Fruit fly (Drosophila melanogaster) whole organism, embryonic: ENCODE results near the gene CG7213.
A peak's percentile ranks its signal among the peaks of the same experiment; 100 is the strongest.

ENCODE experiments used
- ATbp ChIP-seq: fragments of 200-800 bp; sonication (Bioruptor generic); optimal IDR thresholded peaks from 2 replicates; lab custom pipeline; 2017; ENCODE audit warnings: missing biosample characterization, mild to moderate bottlenecking, missing genetic modification characterization, missing genetic modification reagents
- Atf6 ChIP-seq: fragments of 200-800 bp; sonication (Bioruptor generic); IDR thresholded peaks from 2 replicates; pipeline ENCODE4 v1.3.6; 2022; ENCODE audit warnings: missing biosample characterization, missing genetic modification characterization
- CG10147 ChIP-seq: fragments of 200-800 bp; sonication (Bioruptor generic); optimal IDR thresholded peaks from 2 replicates; lab custom pipeline; 2019; ENCODE audit warnings: missing biosample characterization, mild to moderate bottlenecking, missing genetic modification characterization, moderate library complexity
- CG10654 ChIP-seq: fragments of 200-800 bp; sonication (Bioruptor generic); optimal IDR thresholded peaks from 2 replicates; lab custom pipeline; 2016; ENCODE audit warnings: missing biosample characterization, missing genetic modification characterization
- CG10959 ChIP-seq: fragments of 200-800 bp; sonication (Bioruptor generic); IDR thresholded peaks from 2 replicates; pipeline ENCODE4 v1.3.6; 2022; ENCODE audit warnings: missing biosample characterization, missing genetic modification characterization
- CG11398 ChIP-seq: fragments of 200-800 bp; sonication (Bioruptor generic); optimal IDR thresholded peaks from 2 replicates; lab custom pipeline; 2016; ENCODE audit warnings: missing biosample characterization, missing genetic modification characterization
- CG11456 ChIP-seq: fragments of 200-800 bp; sonication (Bioruptor generic); IDR thresholded peaks from 3 replicates; pipeline ENCODE4 v1.3.6; 2022; ENCODE audit warnings: missing biosample characterization, missing genetic modification characterization
- CG12071 ChIP-seq: fragments of 200-800 bp; sonication (Bioruptor generic); optimal IDR thresholded peaks from 3 replicates; lab custom pipeline; 2018; ENCODE audit warnings: missing biosample characterization, mild to moderate bottlenecking, missing genetic modification characterization
- CG13894 ChIP-seq: fragments of 200-800 bp; sonication (Bioruptor generic); optimal IDR thresholded peaks from 3 replicates; lab custom pipeline; 2018; ENCODE audit warnings: missing biosample characterization, mild to moderate bottlenecking, missing genetic modification characterization, moderate library complexity
- CG14710 ChIP-seq: fragments of 200-800 bp; sonication (Bioruptor generic); optimal IDR thresholded peaks from 3 replicates; lab custom pipeline; 2019; ENCODE audit warnings: missing biosample characterization, mild to moderate bottlenecking, missing genetic modification characterization, moderate library complexity
- CG15269 ChIP-seq: fragments of 200-800 bp; sonication (Bioruptor generic); optimal IDR thresholded peaks from 2 replicates; lab custom pipeline; 2018; ENCODE audit warnings: missing biosample characterization, mild to moderate bottlenecking, missing genetic modification characterization, moderate library complexity
- CG17186 ChIP-seq: fragments of 200-800 bp; sonication (Bioruptor generic); optimal IDR thresholded peaks from 3 replicates; lab custom pipeline; 2017; ENCODE audit warnings: missing biosample characterization, missing genetic modification reagents, missing genetic modification characterization
- CG17385 ChIP-seq: fragments of 200-800 bp; sonication (Bioruptor generic); optimal IDR thresholded peaks from 3 replicates; lab custom pipeline; 2018; ENCODE audit warnings: missing biosample characterization, mild to moderate bottlenecking, missing genetic modification characterization
- CG17612 ChIP-seq: fragments of 200-800 bp; sonication (Bioruptor generic); IDR thresholded peaks from 2 replicates; pipeline ENCODE4 v1.3.6; 2022; ENCODE audit warnings: missing biosample characterization, missing genetic modification characterization
- CG31365 ChIP-seq: fragments of 200-800 bp; sonication (Bioruptor generic); optimal IDR thresholded peaks from 2 replicates; lab custom pipeline; 2018; ENCODE audit warnings: missing biosample characterization, mild to moderate bottlenecking, missing genetic modification characterization
- CG33557 ChIP-seq: fragments of 200-800 bp; sonication (Bioruptor generic); optimal IDR thresholded peaks from 2 replicates; lab custom pipeline; 2019; ENCODE audit warnings: missing biosample characterization, mild to moderate bottlenecking, missing genetic modification characterization, moderate library complexity
- CG3407 ChIP-seq: fragments of 200-800 bp; sonication (Bioruptor generic); optimal IDR thresholded peaks from 2 replicates; lab custom pipeline; 2018; ENCODE audit warnings: missing biosample characterization, mild to moderate bottlenecking, missing genetic modification characterization
- CG34422 ChIP-seq: fragments of 200-800 bp; sonication (Bioruptor generic); IDR thresholded peaks from 3 replicates; pipeline ENCODE4 v1.3.6; 2022; ENCODE audit warnings: missing biosample characterization, missing genetic modification characterization
- CG3847 ChIP-seq: fragments of 200-800 bp; sonication (Bioruptor generic); IDR thresholded peaks from 2 replicates; pipeline ENCODE4 v1.3.6; 2022; ENCODE audit warnings: missing biosample characterization, missing genetic modification characterization
- CG43689 ChIP-seq: fragments of 200-800 bp; sonication (Bioruptor generic); IDR thresholded peaks from 2 replicates; pipeline ENCODE4 v1.3.6; 2022; ENCODE audit warnings: missing biosample characterization, missing genetic modification characterization
- CG4617 ChIP-seq: fragments of 200-800 bp; sonication (Bioruptor generic); optimal IDR thresholded peaks from 3 replicates; lab custom pipeline; 2016; ENCODE audit warnings: missing biosample characterization, missing genetic modification characterization, borderline replicate concordance
- CG5180 ChIP-seq: fragments of 200-800 bp; sonication (Bioruptor generic); optimal IDR thresholded peaks from 3 replicates; lab custom pipeline; 2017; ENCODE audit warnings: missing biosample characterization, missing genetic modification characterization, mild to moderate bottlenecking, moderate library complexity, missing genetic modification reagents
- D19A ChIP-seq: fragments of 200-800 bp; optimal IDR thresholded peaks from 3 replicates; lab custom pipeline; 2019; ENCODE audit warnings: missing biosample characterization, mild to moderate bottlenecking, missing genetic modification characterization, moderate library complexity
- Dad ChIP-seq: fragments of 200-800 bp; sonication (Bioruptor generic); optimal IDR thresholded peaks from 3 replicates; lab custom pipeline; 2016; ENCODE audit warnings: missing biosample characterization, missing genetic modification characterization
- Dll ChIP-seq: fragments of 200-800 bp; sonication (Bioruptor generic); IDR thresholded peaks from 4 replicates; pipeline ENCODE4 v1.3.6; 2022; ENCODE audit warnings: missing biosample characterization, missing genetic modification characterization; ENCODE audit not compliant: partially characterized antibody
- GATAe ChIP-seq: fragments of 200-800 bp; sonication (Bioruptor generic); conservative IDR thresholded peaks from 2 replicates; pipeline ENCODE4 v1.3.6; 2022; ENCODE audit warnings: missing biosample characterization, missing genetic modification characterization
- HHEX ChIP-seq: fragments of 200-800 bp; sonication (Bioruptor generic); optimal IDR thresholded peaks from 3 replicates; lab custom pipeline; 2017; ENCODE audit warnings: missing biosample characterization, mild to moderate bottlenecking, missing genetic modification characterization, missing genetic modification reagents
- HLH3B ChIP-seq: fragments of 200-800 bp; sonication (Bioruptor generic); IDR thresholded peaks from 2 replicates; pipeline ENCODE4 v1.3.6; 2022; ENCODE audit warnings: missing biosample characterization, missing genetic modification characterization
- Hey ChIP-seq: fragments of 200-800 bp; sonication (Bioruptor generic); optimal IDR thresholded peaks from 3 replicates; lab custom pipeline; 2018; ENCODE audit warnings: missing biosample characterization, mild to moderate bottlenecking, missing genetic modification characterization
- Hr3 ChIP-seq: fragments of 200-800 bp; sonication (Bioruptor generic); optimal IDR thresholded peaks from 3 replicates; lab custom pipeline; 2016; ENCODE audit warnings: missing biosample characterization, missing genetic modification characterization
- Hr78 ChIP-seq, 2 experiments: fragments of 200-800 bp in 1 of 2; fragments of >200 bp in 1 of 2; sonication (Bioruptor generic) in 1 of 2; optimal IDR thresholded peaks; 2 replicates each; lab custom pipeline; 2017 to 2019; ENCODE audit warnings: missing biosample characterization in 2 of 2, missing genetic modification characterization in 2 of 2, mild to moderate bottlenecking in 1 of 2, moderate library complexity in 1 of 2
- Hsf ChIP-seq: fragments of 200-800 bp; sonication (Bioruptor generic); optimal IDR thresholded peaks from 3 replicates; lab custom pipeline; 2016; ENCODE audit warnings: missing biosample characterization, missing genetic modification characterization
- Myb ChIP-seq: fragments of 200-800 bp; sonication (Bioruptor generic); optimal IDR thresholded peaks from 2 replicates; lab custom pipeline; 2016; ENCODE audit warnings: missing biosample characterization, missing genetic modification characterization
- NK7.1 ChIP-seq: fragments of 200-800 bp; sonication (Bioruptor generic); optimal IDR thresholded peaks from 3 replicates; lab custom pipeline; 2016; ENCODE audit warnings: missing biosample characterization, missing genetic modification characterization
- Pdp1 ChIP-seq, 2 experiments: fragments of 200-800 bp; sonication (Bioruptor generic); optimal IDR thresholded peaks; 3 replicates each; lab custom pipeline; 2016; ENCODE audit warnings: missing biosample characterization in 2 of 2, missing genetic modification characterization in 2 of 2, mild to moderate bottlenecking in 1 of 2, moderate library complexity in 1 of 2
- Rfx ChIP-seq: fragments of 200-800 bp; sonication (Bioruptor generic); IDR thresholded peaks from 2 replicates; pipeline ENCODE4 v1.3.6; 2022; ENCODE audit warnings: missing biosample characterization, missing genetic modification characterization
- cg ChIP-seq: fragments of 200-800 bp; sonication (Bioruptor generic); optimal IDR thresholded peaks from 3 replicates; lab custom pipeline; 2019; ENCODE audit warnings: missing biosample characterization, mild to moderate bottlenecking, missing genetic modification characterization, moderate library complexity
- disco-r ChIP-seq: fragments of 200-800 bp; sonication (Bioruptor generic); optimal IDR thresholded peaks from 2 replicates; lab custom pipeline; 2016; ENCODE audit warnings: missing biosample characterization, missing genetic modification characterization
- emc ChIP-seq: fragments of 200-800 bp; sonication (Bioruptor generic); optimal IDR thresholded peaks from 2 replicates; lab custom pipeline; 2016; ENCODE audit warnings: missing biosample characterization, missing genetic modification characterization
- fd96Cb ChIP-seq: fragments of 200-800 bp; sonication (Bioruptor generic); optimal IDR thresholded peaks from 2 replicates; lab custom pipeline; 2018; ENCODE audit warnings: missing biosample characterization, mild to moderate bottlenecking, missing genetic modification characterization, moderate library complexity
- grn ChIP-seq: fragments of 200-800 bp; sonication (Bioruptor generic); optimal IDR thresholded peaks from 3 replicates; lab custom pipeline; 2017; ENCODE audit warnings: missing biosample characterization, missing genetic modification characterization
- her ChIP-seq: fragments of 200-800 bp; sonication (Bioruptor generic); optimal IDR thresholded peaks from 2 replicates; lab custom pipeline; 2016; ENCODE audit warnings: missing biosample characterization, missing genetic modification characterization
- lmd ChIP-seq: fragments of 200-800 bp; sonication (Bioruptor generic); IDR thresholded peaks from 2 replicates; pipeline ENCODE4 v1.3.6; 2022; ENCODE audit warnings: missing biosample characterization, missing genetic modification characterization
- lov ChIP-seq, 2 experiments: fragments of 200-800 bp in 1 of 2; fragments of >200 bp in 1 of 2; sonication (Bioruptor generic) in 1 of 2; IDR thresholded peaks in 1 of 2; optimal IDR thresholded peaks in 1 of 2; 2 replicates in 1 of 2; 3 replicates in 1 of 2; pipeline versions ENCODE4 v1.3.6 to Lab custom; 2017 to 2022; ENCODE audit warnings: missing biosample characterization in 1 of 2, missing genetic modification characterization in 1 of 2
- slbo ChIP-seq: fragments of 200-800 bp; sonication (Bioruptor generic); IDR thresholded peaks from 2 replicates; pipeline ENCODE4 v1.3.6; 2022; ENCODE audit warnings: missing biosample characterization, missing genetic modification characterization
- tio ChIP-seq: fragments of 200-800 bp; sonication (Bioruptor generic); optimal IDR thresholded peaks from 2 replicates; lab custom pipeline; 2017; ENCODE audit warnings: missing biosample characterization, missing genetic modification characterization, inconsistent platforms
- tup ChIP-seq: fragments of 200-800 bp; sonication (Bioruptor generic); optimal IDR thresholded peaks from 2 replicates; lab custom pipeline; 2016; ENCODE audit warnings: missing biosample characterization, mild to moderate bottlenecking, missing genetic modification characterization, moderate library complexity
- yki ChIP-seq: fragments of >200 bp; optimal IDR thresholded peaks from 3 replicates; lab custom pipeline; 2018

Gene CG7213

DNA sequence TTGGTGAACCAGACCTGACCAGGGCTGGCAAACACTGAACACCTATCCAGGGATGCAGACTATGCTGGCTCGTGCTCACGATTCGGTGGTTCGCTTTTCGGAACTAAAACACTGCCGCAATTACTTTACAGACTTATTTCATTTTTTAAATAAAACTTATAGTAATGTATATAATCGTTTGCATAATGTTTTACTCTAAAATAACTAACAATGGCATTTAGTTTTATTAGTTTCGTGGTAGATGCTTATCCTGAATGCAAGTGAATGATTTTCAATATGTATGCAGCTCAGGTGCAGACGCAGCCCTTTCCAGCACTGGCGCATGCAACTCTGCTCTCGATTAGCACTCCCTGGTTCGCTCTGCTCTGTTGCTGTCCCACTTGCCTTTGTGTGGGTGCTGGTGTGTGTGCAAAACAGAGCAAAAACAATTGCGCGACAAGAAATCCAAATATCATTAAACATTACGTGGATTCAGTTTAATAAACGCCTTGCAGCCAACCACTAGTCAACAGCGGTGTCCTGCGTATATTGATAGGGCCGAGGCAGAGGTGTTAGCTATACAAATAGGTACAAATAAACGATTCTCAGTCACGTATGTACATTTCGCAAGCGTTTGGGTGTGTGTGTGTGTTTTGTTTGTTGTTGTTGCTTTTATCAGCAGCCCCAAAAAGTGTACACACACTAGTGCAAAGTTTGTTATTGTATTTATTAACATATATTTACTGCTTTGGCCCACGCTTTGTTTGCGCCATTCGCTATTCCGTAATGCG lies 53.6 kb downstream of the CG7213 start, which contains the start of the genes ERR and Atg18a (continued):
- TF ChIP-seq CG12071 (GFP tag; lab: Kevin White, UChicago) (no peak), CG33557 (peak; percentile 76), ATbp (peak; percentile 31), CG10959 (GFP tag; lab: Robert Waterston, UW) (peak; percentile 41; the same call in 1 of the 2 replicates), Dad (GFP tag; lab: Kevin White, UChicago) (peak; percentile 82), CG3847 (GFP tag; lab: Robert Waterston, UW) (peak; percentile 93), Atf6 (GFP tag; lab: Robert Waterston, UW) (peak; percentile 86), CG17612 (GFP tag; lab: Robert Waterston, UW) (peak; percentile 54; the same call in 1 of the 2 replicates), Dll (GFP tag; lab: Robert Waterston, UW) (peak; percentile 67), CG17385 (GFP tag; lab: Kevin White, UChicago) (peak; percentile 58), CG3407 (GFP tag; lab: Kevin White, UChicago) (peak; percentile 28), Hr3 (GFP tag; lab: Kevin White, UChicago) (peak; percentile 91), NK7.1 (GFP tag; lab: Kevin White, UChicago) (peak; percentile 52), CG10147 (GFP tag; lab: Kevin White, UChicago) (peak; percentile 78), disco-r (GFP tag; lab: Kevin White, UChicago) (no peak), Pdp1 (GFP tag; optimal IDR thresholded peaks at IDR 0.05; lab: Kevin White, UChicago) (peak; percentile 61 to 89), fd96Cb (tag; lab: Kevin White, UChicago) (peak; percentile 77), CG17186 (GFP tag; lab: Kevin White, UChicago) (peak; percentile 85), Hey (tag; lab: Kevin White, UChicago) (peak; percentile 57), GATAe (GFP tag; lab: Robert Waterston, UW) (peak; percentile 49; the same call in 1 of the 2 replicates), yki (lab: Kevin White, UChicago) (no peak), CG5180 (GFP tag; lab: Kevin White, UChicago) (peak; percentile 19), CG15269 (tag; lab: Kevin White, UChicago) (peak; percentile 85), CG4617 (peak; percentile 74), CG43689 (GFP tag; lab: Robert Waterston, UW) (peak; percentile 58), tio (GFP tag; lab: Kevin White, UChicago) (no peak), CG10654 (GFP tag; lab: Kevin White, UChicago) (peak; percentile 82), CG11456 (GFP tag; lab: Robert Waterston, UW) (peak; percentile 90), HLH3B (GFP tag; lab: Robert Waterston, UW) (peak; percentile 80), CG34422 (peak; percentile 89), CG14710 (tag; lab: Kevin White, UChicago) (peak; percentile 90), CG13894 (tag; lab: Kevin White, UChicago) (peak; percentile 52), lmd (peak; percentile 92), cg (GFP tag; lab: Kevin White, UChicago) (peak; percentile 98), slbo (GFP tag; lab: Robert Waterston, UW) (peak; percentile 96), tup (GFP tag; lab: Kevin White, UChicago) (peak; percentile 68), grn (no peak), emc (GFP tag; lab: Kevin White, UChicago) (peak; percentile 57), CG31365 (peak; percentile 0), Hr78 (GFP tag; optimal IDR thresholded peaks at IDR 0.05; lab: Kevin White, UChicago) (no peak), Hsf (GFP tag; lab: Kevin White, UChicago) (peak; percentile 91), Rfx (GFP tag; lab: Robert Waterston, UW) (peak; percentile 94), Myb (GFP tag; lab: Kevin White, UChicago) (peak; percentile 51), CG11398 (GFP tag; lab: Kevin White, UChicago) (peak; percentile 8), D19A (tag; lab: Kevin White, UChicago) (no peak), HHEX (GFP tag; lab: Kevin White, UChicago) (peak; percentile 11), lov (optimal IDR thresholded peaks at IDR 0.05; lab: Kevin White, UChicago) (no peak), lov (GFP tag; IDR thresholded peaks at IDR 0.05; lab: Robert Waterston, UW) (no peak), her (GFP tag; lab: Kevin White, UChicago) (peak; percentile 57)
